Worm (Caenorhabditis elegans): ENCODE measurements around the gene T06C12.12.

T06C12.12 gene

ce11 chrV:15876308-15876707 is 15.6 kb upstream of the T06C12.12 start, which contains the start of gene nhr-102:
Gene nhr-102 (minus strand): TSS chrV:15876408.
- no peak for TF ChIP-seq ceh-88 (GFP tag; IDR thresholded peaks at IDR 0.05)
- no peak for TF ChIP-seq lsy-2 (tag; optimal IDR thresholded peaks at IDR 0.05)
- TF ChIP-seq F16B12.6 (tag; optimal IDR thresholded peaks at IDR 0.05): no peak
- TF ChIP-seq mep-1 (tag; optimal IDR thresholded peaks at IDR 0.05): no peak
- no peak for TF ChIP-seq sptf-1 (tag; optimal IDR thresholded peaks at IDR 0.05)
- no peak for TF ChIP-seq egl-27 (tag; optimal IDR thresholded peaks at IDR 0.05)
- no peak for TF ChIP-seq nhr-237 (tag; optimal IDR thresholded peaks at IDR 0.05)

- TF ChIP-seq aha-1 (tag; optimal IDR thresholded peaks at IDR 0.05): no peak
- no peak for TF ChIP-seq zip-4 (GFP tag; optimal IDR thresholded peaks at IDR 0.05)
- no peak for TF ChIP-seq egl-13 (tag; optimal IDR thresholded peaks at IDR 0.05)
- TF ChIP-seq Y116A8C.19 (tag; optimal IDR thresholded peaks at IDR 0.05; ENCODE audit: borderline replicate concordance): no peak
- no peak for TF ChIP-seq zag-1 (tag; optimal IDR thresholded peaks at IDR 0.05)
- no peak for TF ChIP-seq grh-1 (GFP tag; IDR thresholded peaks at IDR 0.05)
- no peak for TF ChIP-seq fkh-8 (tag; optimal IDR thresholded peaks at IDR 0.05)
- no peak for TF ChIP-seq lsy-2 (tag; optimal IDR thresholded peaks at IDR 0.05)
- TF ChIP-seq sptf-1 (tag; optimal IDR thresholded peaks at IDR 0.05): no peak
- TF ChIP-seq sup-37 (GFP tag; optimal IDR thresholded peaks at IDR 0.05): no peak
- TF ChIP-seq nhr-11 (tag; optimal IDR thresholded peaks at IDR 0.05): no peak
- TF ChIP-seq dpl-1 (GFP tag; optimal IDR thresholded peaks at IDR 0.05): no peak
- TF ChIP-seq fkh-4 (tag; optimal IDR thresholded peaks at IDR 0.05; ENCODE audit: borderline replicate concordance): no peak
- no peak for TF ChIP-seq fos-1 (tag; optimal IDR thresholded peaks at IDR 0.05)
These were observed 12.4 kb upstream of the T06C12.12 start, which contains the start of gene nhr-84 for ce11 chrV:15879508-15879907. Gene nhr-84 (minus strand): TSS chrV:15879608.

- peak; percentile 39 for TF ChIP-seq elt-2 (tag; optimal IDR thresholded peaks at IDR 0.05)
- no peak for TF ChIP-seq C34B4.2 (tag; optimal IDR thresholded peaks at IDR 0.05)
- peak in 1 of 2 experiments; percentile 9 for TF ChIP-seq lin-35 (GFP tag; optimal IDR thresholded peaks at IDR 0.05)
- TF ChIP-seq ceh-90 (tag; optimal IDR thresholded peaks at IDR 0.05): no peak
These were observed 11.8 kb upstream of the T06C12.12 start for ce11 chrV:15880033-15880432.

- TF ChIP-seq snu-23 (GFP tag; optimal IDR thresholded peaks at IDR 0.05): peak; percentile 37
- peak; percentile 54 for TF ChIP-seq C16A3.4 (tag; optimal IDR thresholded peaks at IDR 0.05)
- peak in 2 of 6 experiments; percentile 59 to 83 for TF ChIP-seq elt-3 (tag; optimal IDR thresholded peaks at IDR 0.05)
- no peak for TF ChIP-seq sox-4 (tag; optimal IDR thresholded peaks at IDR 0.05)
- peak; percentile 58 for TF ChIP-seq elt-2 (tag; optimal IDR thresholded peaks at IDR 0.05)
- no peak for TF ChIP-seq ama-1 (optimal IDR thresholded peaks at IDR 0.05)
- no peak for TF ChIP-seq vab-15 (tag; optimal IDR thresholded peaks at IDR 0.05)
- peak; percentile 53 for TF ChIP-seq nhr-11 (tag; optimal IDR thresholded peaks at IDR 0.05)
- no peak for TF ChIP-seq nhr-12 (tag; optimal IDR thresholded peaks at IDR 0.05)
- TF ChIP-seq rnt-1 (tag; optimal IDR thresholded peaks at IDR 0.05): peak; percentile 4
- TF ChIP-seq lin-35 (GFP tag; optimal IDR thresholded peaks at IDR 0.05): peak in 1 of 2 experiments; percentile 30
- TF ChIP-seq sup-37 (GFP tag; optimal IDR thresholded peaks at IDR 0.05): no peak
- TF ChIP-seq mef-2 (tag; optimal IDR thresholded peaks at IDR 0.05): peak; percentile 20
- peak; percentile 73 for TF ChIP-seq lin-14 (GFP tag; optimal IDR thresholded peaks at IDR 0.05)
- peak; percentile 46 for TF ChIP-seq nhr-90 (tag; optimal IDR thresholded peaks at IDR 0.05; ENCODE audit: poor library complexity)
- TF ChIP-seq fos-1 (tag; optimal IDR thresholded peaks at IDR 0.05): peak; percentile 16
- TF ChIP-seq dsc-1 (tag; optimal IDR thresholded peaks at IDR 0.05): no peak
- TF ChIP-seq ceh-82 (tag; optimal IDR thresholded peaks at IDR 0.05): peak in 2 of 3 experiments; percentile 30 to 49
- no peak for TF ChIP-seq ets-5 (GFP tag; IDR thresholded peaks at IDR 0.05)
- TF ChIP-seq unc-86 (tag; optimal IDR thresholded peaks at IDR 0.05): no peak
- no peak for TF ChIP-seq hlh-4 (tag; optimal IDR thresholded peaks at IDR 0.05)
- peak; percentile 11 for TF ChIP-seq nhr-77 (tag; optimal IDR thresholded peaks at IDR 0.05)
- peak; percentile 41 for TF ChIP-seq tbx-2 (tag; optimal IDR thresholded peaks at IDR 0.05)
- TF ChIP-seq mdl-1 (tag; optimal IDR thresholded peaks at IDR 0.05): peak in 1 of 2 experiments; percentile 20
- TF ChIP-seq ceh-63 (GFP tag; optimal IDR thresholded peaks at IDR 0.05): no peak
- peak; percentile 66 for TF ChIP-seq nhr-71 (tag; optimal IDR thresholded peaks at IDR 0.05)
- TF ChIP-seq zag-1 (tag; optimal IDR thresholded peaks at IDR 0.05): no peak
- TF ChIP-seq skn-1 (tag; optimal IDR thresholded peaks at IDR 0.05): peak; percentile 100
- peak; percentile 59 for TF ChIP-seq nhr-47 (tag; optimal IDR thresholded peaks at IDR 0.05)
- TF ChIP-seq nhr-20 (tag; optimal IDR thresholded peaks at IDR 0.05): peak; percentile 70
These were observed 11.2 kb upstream of the T06C12.12 start for ce11 chrV:15880705-15881104.

Measured in whole organism, L1 larva.